Worm (Caenorhabditis elegans) whole organism, L3 larva: Measurements from ENCODE around the gene srz-60.
"Not testable (repeated sequence)": the region's sequence is repeated elsewhere in the genome, so short reads cannot be mapped to it uniquely, and the experiment has no call there.

Experiments
- R02D3.7 ChIP-seq: fragments of 150-350 bp; optimal IDR thresholded peaks from 2 replicates; lab custom pipeline; 2014; ENCODE audit warnings: missing biosample characterization, missing genetic modification characterization
- ZK546.5 ChIP-seq: sonication (generic microtip); optimal IDR thresholded peaks from 2 replicates; lab custom pipeline; 2017; ENCODE audit warnings: missing biosample characterization, missing genetic modification characterization
- aly-2 ChIP-seq: fragments of 150-350 bp; optimal IDR thresholded peaks from 2 replicates; lab custom pipeline; 2014; ENCODE audit warnings: missing biosample characterization, missing genetic modification characterization
- ceh-28 ChIP-seq: fragments of 150-350 bp; optimal IDR thresholded peaks from 2 replicates; lab custom pipeline; 2014; ENCODE audit warnings: missing biosample characterization, missing genetic modification reagents, missing genetic modification characterization
- ceh-82 ChIP-seq: fragments of 150-350 bp; optimal IDR thresholded peaks from 2 replicates; lab custom pipeline; 2014; ENCODE audit warnings: missing biosample characterization, missing genetic modification characterization
- ceh-9 ChIP-seq: sonication (generic microtip); optimal IDR thresholded peaks from 2 replicates; lab custom pipeline; 2018; ENCODE audit warnings: missing biosample characterization, missing genetic modification characterization
- daf-12 ChIP-seq: fragments of 150-350 bp; optimal IDR thresholded peaks from 2 replicates; lab custom pipeline; 2014; ENCODE audit warnings: missing biosample characterization, missing genetic modification reagents, missing genetic modification characterization
- elt-1 ChIP-seq: fragments of 150-350 bp; optimal IDR thresholded peaks from 2 replicates; lab custom pipeline; 2014; ENCODE audit warnings: missing biosample characterization, missing genetic modification characterization
- elt-2 ChIP-seq: sonication (generic microtip); optimal IDR thresholded peaks from 2 replicates; lab custom pipeline; 2016; ENCODE audit warnings: missing genetic modification reagents, mild to moderate bottlenecking, missing genetic modification characterization, missing compliant biosample characterization
- elt-3 ChIP-seq, 3 experiments: fragments of 150-350 bp in 1 of 3; sonication (generic microtip) in 2 of 3; optimal IDR thresholded peaks; 2 replicates in 2 of 3; 4 replicates in 1 of 3; lab custom pipeline; 2014 to 2017; ENCODE audit warnings: missing biosample characterization in 3 of 3, missing genetic modification characterization in 3 of 3
- fkh-10 ChIP-seq: sonication (generic microtip); optimal IDR thresholded peaks from 2 replicates; lab custom pipeline; 2017; ENCODE audit warnings: missing biosample characterization, missing genetic modification reagents, missing genetic modification characterization
- fos-1 ChIP-seq: fragments of 150-350 bp; optimal IDR thresholded peaks from 2 replicates; lab custom pipeline; 2014; ENCODE audit warnings: missing biosample characterization, missing genetic modification characterization
- hmg-11 ChIP-seq: sonication (generic microtip); optimal IDR thresholded peaks from 2 replicates; lab custom pipeline; 2016; ENCODE audit warnings: missing genetic modification characterization, missing compliant biosample characterization
- jun-1 ChIP-seq: fragments of 150-350 bp; optimal IDR thresholded peaks from 2 replicates; lab custom pipeline; 2014; ENCODE audit warnings: missing biosample characterization, missing genetic modification reagents, missing genetic modification characterization
- lin-15B ChIP-seq: fragments of 150-350 bp; optimal IDR thresholded peaks from 2 replicates; lab custom pipeline; 2014; ENCODE audit warnings: missing biosample characterization, missing genetic modification characterization
- mdl-1 ChIP-seq: fragments of 150-350 bp; optimal IDR thresholded peaks from 2 replicates; lab custom pipeline; 2014; ENCODE audit warnings: missing biosample characterization, missing genetic modification characterization
- mml-1 ChIP-seq: fragments of 150-350 bp; sonication (generic microtip); optimal IDR thresholded peaks from 3 replicates; lab custom pipeline; 2014; ENCODE audit warnings: missing biosample characterization, missing genetic modification characterization
- nfya-1 ChIP-seq: sonication (generic microtip); optimal IDR thresholded peaks from 2 replicates; lab custom pipeline; 2017; ENCODE audit warnings: missing genetic modification characterization, mild to moderate bottlenecking, missing compliant biosample characterization, antibody characterized with exemption, moderate library complexity; ENCODE audit not compliant: insufficient read depth
- nhr-12 ChIP-seq: fragments of 150-350 bp; optimal IDR thresholded peaks from 2 replicates; lab custom pipeline; 2014; ENCODE audit warnings: missing biosample characterization, missing genetic modification characterization
- nhr-23 ChIP-seq: fragments of 150-350 bp; optimal IDR thresholded peaks from 2 replicates; lab custom pipeline; 2014; ENCODE audit warnings: missing biosample characterization, missing genetic modification reagents, missing genetic modification characterization
- nhr-237 ChIP-seq: fragments of 150-350 bp; optimal IDR thresholded peaks from 2 replicates; lab custom pipeline; 2014; ENCODE audit warnings: missing biosample characterization, missing genetic modification characterization
- nhr-25 ChIP-seq: sonication (generic microtip); optimal IDR thresholded peaks from 2 replicates; lab custom pipeline; 2017; ENCODE audit warnings: missing biosample characterization, missing genetic modification characterization
- nhr-28 ChIP-seq: fragments of 150-350 bp; optimal IDR thresholded peaks from 2 replicates; lab custom pipeline; 2014; ENCODE audit warnings: missing biosample characterization, missing genetic modification characterization
- nhr-43 ChIP-seq: sonication (generic microtip); optimal IDR thresholded peaks from 2 replicates; lab custom pipeline; 2016; ENCODE audit warnings: mild to moderate bottlenecking, missing genetic modification characterization, missing compliant biosample characterization; ENCODE audit not compliant: poor library complexity, severe bottlenecking
- nhr-67 ChIP-seq: fragments of 150-350 bp; optimal IDR thresholded peaks from 2 replicates; lab custom pipeline; 2014; ENCODE audit warnings: missing biosample characterization, missing genetic modification characterization
- nhr-77 ChIP-seq: fragments of 150-350 bp; optimal IDR thresholded peaks from 2 replicates; lab custom pipeline; 2014; ENCODE audit warnings: missing biosample characterization, missing genetic modification characterization
- pha-4 ChIP-seq: fragments of 150-350 bp; optimal IDR thresholded peaks from 2 replicates; lab custom pipeline; 2014; ENCODE audit warnings: missing biosample characterization, missing genetic modification reagents, missing genetic modification characterization
- pqm-1 ChIP-seq: fragments of 150-350 bp; optimal IDR thresholded peaks from 2 replicates; lab custom pipeline; 2017; ENCODE audit warnings: missing biosample characterization, missing genetic modification characterization, inconsistent platforms
- skn-1 ChIP-seq: fragments of 150-350 bp; optimal IDR thresholded peaks from 2 replicates; lab custom pipeline; 2014; ENCODE audit warnings: missing biosample characterization, missing genetic modification characterization
- snpc-4 ChIP-seq: fragments of 150-350 bp; optimal IDR thresholded peaks from 2 replicates; lab custom pipeline; 2014; ENCODE audit warnings: missing biosample characterization, missing genetic modification characterization
- unc-39 ChIP-seq: sonication (generic microtip); optimal IDR thresholded peaks from 4 replicates; lab custom pipeline; 2017; ENCODE audit warnings: missing biosample characterization, missing genetic modification characterization
- unc-62 ChIP-seq: fragments of 150-350 bp; sonication (generic microtip); optimal IDR thresholded peaks from 4 replicates; lab custom pipeline; 2014; ENCODE audit warnings: missing biosample characterization, missing genetic modification reagents, missing genetic modification characterization
- zag-1 ChIP-seq: fragments of 150-350 bp; optimal IDR thresholded peaks from 2 replicates; lab custom pipeline; 2014; ENCODE audit warnings: missing biosample characterization, missing genetic modification characterization
- ztf-11 ChIP-seq: fragments of 150-350 bp; optimal IDR thresholded peaks from 2 replicates; lab custom pipeline; 2014; ENCODE audit warnings: missing biosample characterization, missing genetic modification characterization
- ztf-4 ChIP-seq: fragments of 150-350 bp; optimal IDR thresholded peaks from 2 replicates; lab custom pipeline; 2014; ENCODE audit warnings: missing biosample characterization, missing genetic modification characterization

Gene srz-60

ce11 chrIV:3389999-3390398 is 38.7 kb upstream of the srz-60 start, which contains the start of gene B0546.5:
B0546.5 (minus strand) TSS chrIV:3390099.
- not testable (repeated sequence) for TF ChIP-seq mml-1, R02D3.7, ceh-82 (tag; lab: Kevin White, UChicago)
- TF ChIP-seq, all 47 proteins: peak for 0; not testable (repeated sequence) for 47

ce11 chrIV:3394066-3394465 is 34.6 kb upstream of the srz-60 start, which contains the start of gene C04C3.4:
C04C3.4 (plus strand) TSS chrIV:3394366.
- not testable (repeated sequence) for TF ChIP-seq aly-2 (tag; lab: Kevin White, UChicago); jun-1 (tag; lab: Kevin White, UChicago); nhr-237

ce11 chrIV:3395581-3395980 is 33.1 kb upstream of the srz-60 start, which contains the start of gene C04C3.14:
C04C3.14 (plus strand) TSS chrIV:3395881.
- TF ChIP-seq nhr-25 (tag; lab: Kevin White, UChicago) (no peak), ztf-4 (tag; lab: Kevin White, UChicago) (no peak), hmg-11 (tag; lab: Kevin White, UChicago) (no peak), elt-3 (tag; optimal IDR thresholded peaks at IDR 0.05; lab: Kevin White, UChicago) (no peak), pha-4 (tag; lab: Kevin White, UChicago) (no peak), elt-2 (tag; lab: Kevin White, UChicago) (no peak), pqm-1 (tag; lab: Kevin White, UChicago) (no peak), nhr-77 (tag; lab: Kevin White, UChicago) (no peak), fos-1 (no peak), skn-1 (no peak), ceh-9 (tag; lab: Kevin White, UChicago) (no peak), nhr-23 (no peak), unc-62 (GFP tag; lab: Kevin White, UChicago) (no peak)

ce11 chrIV:3398078-3398477 is 30.6 kb upstream of the srz-60 start:
- TF ChIP-seq ZK546.5 (tag; lab: Kevin White, UChicago): no peak
- no peak for TF ChIP-seq daf-12 (tag; lab: Kevin White, UChicago)
- TF ChIP-seq ztf-11: no peak
- TF ChIP-seq fos-1: no peak
- no peak for TF ChIP-seq nhr-12 (tag; lab: Kevin White, UChicago)
- TF ChIP-seq pqm-1 (tag; lab: Kevin White, UChicago): no peak
- TF ChIP-seq ceh-9 (tag; lab: Kevin White, UChicago): no peak
- no peak for TF ChIP-seq nhr-77 (tag; lab: Kevin White, UChicago)
- TF ChIP-seq mdl-1 (tag; lab: Kevin White, UChicago): no peak
- no peak for TF ChIP-seq nhr-23
- TF ChIP-seq snpc-4 (tag; lab: Kevin White, UChicago): no peak
- TF ChIP-seq zag-1 (tag; lab: Kevin White, UChicago): no peak
- TF ChIP-seq, all 47 proteins: peak for 0

- TF ChIP-seq ztf-11 (no peak), nhr-43 (tag; lab: Kevin White, UChicago) (no peak), nhr-77 (tag; lab: Kevin White, UChicago) (no peak), lin-15B (tag; lab: Kevin White, UChicago) (peak; percentile 33), pha-4 (tag; lab: Kevin White, UChicago) (peak; percentile 37), ceh-82 (tag; lab: Kevin White, UChicago) (no peak), nfya-1 (tag; lab: Kevin White, UChicago) (peak; percentile 65), hmg-11 (tag; lab: Kevin White, UChicago) (peak; percentile 58), elt-2 (tag; lab: Kevin White, UChicago) (peak; percentile 28)
These were observed 29.5 kb upstream of the srz-60 start, which contains the start of the genes dyf-3 and pdhb-1 for ce11 chrIV:3399015-3399722. dyf-3 (minus strand) TSS chrIV:3399231. pdhb-1 (plus strand) TSS chrIV:3399672.

- TF ChIP-seq ceh-9 (tag; lab: Kevin White, UChicago) (no peak), nhr-25 (tag; lab: Kevin White, UChicago) (no peak), jun-1 (tag; lab: Kevin White, UChicago) (no peak), mdl-1 (tag; lab: Kevin White, UChicago) (no peak), nhr-28 (no peak), lin-15B (tag; lab: Kevin White, UChicago) (no peak), nhr-43 (tag; lab: Kevin White, UChicago) (no peak), aly-2 (tag; lab: Kevin White, UChicago) (no peak), fkh-10 (GFP tag; lab: Kevin White, UChicago) (no peak), unc-39 (tag; lab: Kevin White, UChicago) (no peak), nhr-23 (no peak), elt-2 (tag; lab: Kevin White, UChicago) (peak; percentile 83), pha-4 (tag; lab: Kevin White, UChicago) (peak; percentile 27), elt-3 (tag; optimal IDR thresholded peaks at IDR 0.05; lab: Kevin White, UChicago) (no peak), unc-62 (GFP tag; lab: Kevin White, UChicago) (no peak), nhr-12 (tag; lab: Kevin White, UChicago) (no peak), fos-1 (no peak), pqm-1 (tag; lab: Kevin White, UChicago) (peak; percentile 90), elt-1 (tag; lab: Kevin White, UChicago) (no peak), nhr-237 (no peak), nhr-67 (tag; lab: Kevin White, UChicago) (no peak), ceh-28 (tag; lab: Kevin White, UChicago) (no peak), ztf-11 (no peak), ztf-4 (tag; lab: Kevin White, UChicago) (no peak)
- TF ChIP-seq, all 47 proteins: peak for 3
These were observed 27.8 kb upstream of the srz-60 start for ce11 chrIV:3400941-3401340.
